Worm (Caenorhabditis elegans): ENCODE results near the gene C30G12.1.
A peak's percentile ranks its signal among the peaks of the same experiment; 100 is the strongest.

DNA sequence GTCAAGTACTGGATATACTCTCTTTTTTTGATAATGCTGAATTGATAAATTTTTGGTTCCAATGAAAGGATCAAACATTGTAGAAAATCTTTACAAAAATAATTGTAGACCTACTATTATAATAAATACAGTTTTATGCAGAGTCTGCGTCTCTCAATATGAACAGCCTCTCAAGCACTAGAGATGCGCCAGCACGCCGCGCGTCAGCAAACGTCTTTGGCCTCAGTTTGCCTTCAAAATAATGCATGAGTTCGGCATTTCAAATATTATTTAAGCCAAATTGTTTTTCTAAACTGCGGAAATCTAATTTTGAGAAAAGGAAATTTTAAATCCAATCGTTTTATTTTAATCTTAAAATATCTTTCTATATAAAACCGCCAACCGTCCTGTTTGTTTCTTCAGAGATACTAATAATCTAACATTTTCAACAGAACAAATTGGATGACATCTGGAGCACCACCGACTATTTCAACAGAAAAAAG lies 2.6 kb downstream of the C30G12.1 start, which contains the start of gene cul-4:
- TF ChIP-seq lir-3 (tag; optimal IDR thresholded peaks at IDR 0.05; ENCODE audit: poor library complexity) (peak; percentile 85), fkh-10 (GFP tag; optimal IDR thresholded peaks at IDR 0.05) (no peak)
